Worm (Caenorhabditis elegans) whole organism, early embryonic: Measurements from ENCODE around the gene nyn-3.

Source experiments
- B0310.2 ChIP-seq: sonication (generic microtip); optimal IDR thresholded peaks from 2 replicates; lab custom pipeline; 2016; ENCODE audit warnings: mild to moderate bottlenecking, missing genetic modification characterization, missing compliant biosample characterization
- F13C5.2 ChIP-seq: sonication (generic microtip); optimal IDR thresholded peaks from 2 replicates; lab custom pipeline; 2017; ENCODE audit warnings: mild to moderate bottlenecking, missing genetic modification characterization, inconsistent platforms, missing compliant biosample characterization
- aly-1 ChIP-seq: sonication (generic microtip); optimal IDR thresholded peaks from 2 replicates; lab custom pipeline; 2016; ENCODE audit warnings: missing genetic modification characterization, missing compliant biosample characterization
- ama-1 ChIP-seq: fragments of 150-350 bp; optimal IDR thresholded peaks from 2 replicates; lab custom pipeline; 2014
- ceh-13 ChIP-seq: fragments of 200-800 bp; sonication (Bioruptor generic); optimal IDR thresholded peaks from 2 replicates; lab custom pipeline; 2018; ENCODE audit warnings: mild to moderate bottlenecking, missing genetic modification characterization, missing compliant biosample characterization
- ceh-36 ChIP-seq: sonication (generic microtip); optimal IDR thresholded peaks from 2 replicates; lab custom pipeline; 2016; ENCODE audit warnings: missing genetic modification characterization, inconsistent platforms, missing compliant biosample characterization
- ets-7 ChIP-seq: sonication (generic microtip); optimal IDR thresholded peaks from 2 replicates; lab custom pipeline; 2016; ENCODE audit warnings: missing genotype, missing genetic modification characterization, missing compliant biosample characterization
- flt-1 ChIP-seq: fragments of 200-800 bp; sonication (Bioruptor generic); IDR thresholded peaks from 2 replicates; pipeline ENCODE4 v1.3.6; 2022; ENCODE audit warnings: missing genetic modification characterization, missing compliant biosample characterization
- hmbx-1 ChIP-seq: sonication (generic microtip); optimal IDR thresholded peaks from 2 replicates; lab custom pipeline; 2016; ENCODE audit warnings: mild to moderate bottlenecking, missing genetic modification characterization, missing compliant biosample characterization
- hmg-4 ChIP-seq: fragments of 200-800 bp; sonication (Bioruptor generic); optimal IDR thresholded peaks from 2 replicates; lab custom pipeline; 2018; ENCODE audit warnings: mild to moderate bottlenecking, missing genetic modification characterization, missing compliant biosample characterization
- hnd-1 ChIP-seq: sonication (generic microtip); optimal IDR thresholded peaks from 2 replicates; lab custom pipeline; 2016; ENCODE audit warnings: missing genetic modification characterization, missing compliant biosample characterization
- pes-1 ChIP-seq: fragments of 200-800 bp; sonication (Bioruptor generic); IDR thresholded peaks from 2 replicates; pipeline ENCODE4 v1.3.6; 2022; ENCODE audit warnings: missing genetic modification reagents, missing genetic modification characterization, missing compliant biosample characterization
- scrt-1 ChIP-seq: fragments of 200-800 bp; sonication (Bioruptor generic); IDR thresholded peaks from 2 replicates; pipeline ENCODE4 v1.3.6; 2022; ENCODE audit warnings: missing genetic modification characterization, missing compliant biosample characterization
- sea-1 ChIP-seq: fragments of 200-800 bp; sonication (Bioruptor generic); conservative IDR thresholded peaks from 2 replicates; pipeline ENCODE4 v1.3.6; 2022; ENCODE audit warnings: missing genetic modification characterization, missing compliant biosample characterization
- tbx-11 ChIP-seq: fragments of 200-800 bp; sonication (Bioruptor generic); IDR thresholded peaks from 2 replicates; pipeline ENCODE4 v1.3.6; 2022; ENCODE audit warnings: missing genetic modification characterization, missing compliant biosample characterization
- tbx-37 ChIP-seq: fragments of 200-800 bp; sonication (Bioruptor generic); conservative IDR thresholded peaks from 2 replicates; pipeline ENCODE4 v1.3.6; 2022; ENCODE audit warnings: missing genetic modification reagents, missing genetic modification characterization, missing compliant biosample characterization
- tra-4 ChIP-seq: sonication (generic microtip); optimal IDR thresholded peaks from 2 replicates; lab custom pipeline; 2017; ENCODE audit warnings: missing genetic modification characterization, missing compliant biosample characterization

The nyn-3 gene

DNA sequence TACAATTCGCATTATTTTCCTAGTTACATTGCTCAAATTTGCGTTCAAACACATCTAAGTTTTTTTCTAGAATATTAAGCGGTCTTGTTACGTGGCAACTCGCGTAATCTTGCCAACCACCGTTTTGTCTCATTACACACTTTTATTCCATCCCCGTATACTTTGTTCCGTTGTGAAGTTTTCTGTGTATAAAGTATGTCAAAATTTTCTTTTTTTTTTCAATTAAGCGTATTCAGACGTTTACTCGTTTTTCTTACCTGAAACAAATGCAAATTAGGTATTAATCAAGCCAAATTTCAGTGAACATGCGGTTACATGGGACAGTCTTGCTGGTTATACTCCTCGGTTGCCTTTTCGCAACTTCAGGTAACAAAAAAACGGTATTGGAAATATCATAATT, 45.4 kb downstream of the nyn-3 start, which contains the start of gene T24H7.2:
Gene T24H7.2, plus strand, starts transcription at position 301 of the 400 bp plus-strand sequence.
- TF ChIP-seq tbx-37 (GFP tag; lab: Robert Waterston, UW) (no peak), hmg-4 (GFP tag; lab: Kevin White, UChicago) (no peak)

DNA sequence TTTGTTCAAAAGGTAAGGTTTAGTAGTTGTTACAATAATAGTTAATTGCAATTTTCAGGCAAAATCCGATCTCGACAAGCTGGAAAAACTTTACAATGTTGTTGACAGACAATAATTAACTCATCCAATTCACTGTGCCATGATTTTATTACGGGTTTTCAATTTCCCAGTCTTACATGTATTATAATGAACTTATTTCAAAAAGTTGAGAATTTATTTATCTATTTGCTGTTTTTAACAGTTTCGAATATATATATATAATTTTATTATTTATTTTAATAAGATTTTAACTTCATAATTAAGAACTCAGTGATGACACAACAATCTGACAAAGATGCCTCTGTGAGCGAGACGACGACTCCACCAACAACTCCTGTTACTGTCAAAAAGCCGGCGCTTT, 46.4 kb downstream of the nyn-3 start, which contains the start of gene lelo-1:
Gene lelo-1, plus strand, starts transcription at position 301 of the 400 bp plus-strand sequence.
- TF ChIP-seq ceh-13 (no peak), hnd-1 (no peak), hmbx-1 (tag; lab: Kevin White, UChicago) (no peak)

ce11 chrII:6245199-6245702, 47.2 kb downstream of the nyn-3 start, which contains the start of gene blos-4:
TSS of gene blos-4 (plus strand) at chrII:6245249.
- TF ChIP-seq scrt-1 = no peak
- no peak for TF ChIP-seq pes-1 (GFP tag; lab: Robert Waterston, UW)
- TF ChIP-seq tra-4 (tag; lab: Kevin White, UChicago) = no peak
- TF ChIP-seq hmbx-1 (tag; lab: Kevin White, UChicago) = no peak
- TF ChIP-seq ama-1 (lab: Kevin White, UChicago) = no peak
- TF ChIP-seq hmg-4 (GFP tag; lab: Kevin White, UChicago) = no peak
- no peak for TF ChIP-seq ets-7 (tag; lab: Kevin White, UChicago)
- no peak for TF ChIP-seq flt-1 (GFP tag; lab: Robert Waterston, UW)
- no peak for TF ChIP-seq tbx-37 (GFP tag; lab: Robert Waterston, UW)
- no peak for TF ChIP-seq F13C5.2
- no peak for TF ChIP-seq sea-1 (GFP tag; lab: Robert Waterston, UW)
- TF ChIP-seq ceh-36 (tag; lab: Kevin White, UChicago) = no peak

ce11 chrII:6244171-6244570, 48.3 kb downstream of the nyn-3 start, which contains the start of gene tat-4:
TSS of gene tat-4 (minus strand) at chrII:6244287.
- TF ChIP-seq ama-1 (lab: Kevin White, UChicago) = no peak
- no peak for TF ChIP-seq tbx-37 (GFP tag; lab: Robert Waterston, UW)
- TF ChIP-seq scrt-1 = no peak
- TF ChIP-seq tra-4 (tag; lab: Kevin White, UChicago) = no peak
- no peak for TF ChIP-seq aly-1
- TF ChIP-seq pes-1 (GFP tag; lab: Robert Waterston, UW) = no peak
- no peak for TF ChIP-seq hmbx-1 (tag; lab: Kevin White, UChicago)
- TF ChIP-seq hmg-4 (GFP tag; lab: Kevin White, UChicago) = no peak
- no peak for TF ChIP-seq ets-7 (tag; lab: Kevin White, UChicago)
- no peak for TF ChIP-seq tbx-11 (GFP tag; lab: Robert Waterston, UW)
- no peak for TF ChIP-seq ceh-13

DNA sequence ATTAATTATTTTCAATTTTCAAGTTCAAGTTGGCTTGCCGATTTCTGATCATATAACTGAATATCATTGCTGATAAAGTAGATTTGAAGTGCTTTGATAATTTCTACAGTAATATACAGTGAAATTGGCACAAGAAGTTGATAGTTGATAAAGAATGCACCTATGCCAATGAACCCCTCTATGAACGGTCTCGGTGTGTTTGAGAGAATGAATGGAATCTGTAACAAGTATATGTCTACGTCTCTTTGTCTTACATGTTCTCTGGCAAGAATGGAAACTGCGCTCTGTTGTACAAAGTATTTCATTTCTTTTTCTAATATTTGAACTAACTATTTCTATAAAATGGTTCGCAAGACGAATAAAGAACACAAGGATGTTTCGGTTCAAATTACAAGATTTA, 50.7 kb downstream of the nyn-3 start, which contains the start of gene T24H7.8:
Gene T24H7.8, plus strand, starts transcription at position 301 of the 400 bp plus-strand sequence.
- TF ChIP-seq tbx-37 (GFP tag; lab: Robert Waterston, UW) (no peak), scrt-1 (no peak), ama-1 (lab: Kevin White, UChicago) (no peak), sea-1 (GFP tag; lab: Robert Waterston, UW) (no peak), B0310.2 (tag; lab: Kevin White, UChicago) (no peak), hnd-1 (no peak), ceh-36 (tag; lab: Kevin White, UChicago) (no peak), aly-1 (no peak), ets-7 (tag; lab: Kevin White, UChicago) (no peak), ceh-13 (no peak)
